Worm (Caenorhabditis elegans) whole organism, midembryonic: Measurements from ENCODE around the gene cab-1.

Experiments
- flt-1 ChIP-seq: fragments of 200-800 bp; sonication (Bioruptor generic); IDR thresholded peaks from 2 replicates; pipeline ENCODE4 v1.3.6; 2022; ENCODE audit warnings: missing genetic modification characterization, missing compliant biosample characterization
- klf-2 ChIP-seq: fragments of 200-800 bp; sonication (Bioruptor generic); conservative IDR thresholded peaks from 2 replicates; pipeline ENCODE4 v1.3.6; 2022; ENCODE audit warnings: missing genetic modification reagents, missing genetic modification characterization, missing compliant biosample characterization
- ztf-29 ChIP-seq: fragments of 200-800 bp; sonication (Bioruptor generic); IDR thresholded peaks from 2 replicates; pipeline ENCODE4 v1.3.6; 2022; ENCODE audit warnings: missing genetic modification reagents, missing genetic modification characterization, missing compliant biosample characterization

DNA sequence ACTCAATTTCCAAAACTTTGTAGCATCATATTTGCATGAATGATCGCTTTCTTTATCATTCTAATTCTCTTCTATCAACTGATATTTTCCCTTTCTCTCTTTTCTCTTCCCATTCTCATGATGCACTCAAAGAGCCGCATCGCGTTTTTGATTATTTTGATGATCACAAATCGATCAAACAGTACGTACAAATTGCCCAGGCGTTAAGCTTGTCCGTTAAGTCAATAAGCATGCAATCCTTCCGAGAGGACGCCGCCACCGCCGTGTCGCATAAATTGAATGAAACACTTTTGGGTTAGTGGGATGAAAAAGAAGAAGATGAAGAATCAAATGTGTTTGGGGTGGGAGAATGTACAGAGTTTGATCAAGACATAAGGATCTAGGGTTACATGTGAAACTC is 31.1 kb downstream of the cab-1 start:
- TF ChIP-seq ztf-29 (no peak), flt-1 (GFP tag; lab: Robert Waterston, UW) (no peak), klf-2 (GFP tag; lab: Robert Waterston, UW) (no peak)
